Fruit fly (Drosophila melanogaster): ENCODE results near the gene Prosbeta2R1.

dm6 chrX:5847544-5847943 lies 38.8 kb downstream of the Prosbeta2R1 start:
- no peak for TF ChIP-seq rgr (GFP tag; optimal IDR thresholded peaks at IDR 0.05)
- no peak for TF ChIP-seq Myc (optimal IDR thresholded peaks at IDR 0.05)
- no peak for TF ChIP-seq CrebA (GFP tag; optimal IDR thresholded peaks at IDR 0.05; ENCODE audit: borderline replicate concordance)

All from whole organism, wandering third instar larva.